1 fruit fly cellular context compared by ENCODE assay signal in genomic region chrX:3779686-3780407, dm6.
TF ChIP-seq lines count a peak whose summit lies in the region.

No protein-coding gene starts in this region.

TF ChIP-seq in whole organism, embryonic, 481 proteins besides CTCF, POLR2A, EP300 and RAD21 (continued from another document and continues in another):
- TF ChIP-seq nmo (GFP tag; optimal IDR thresholded peaks at IDR 0.05; lab: Kevin White, UChicago), result no peak
- TF ChIP-seq Ptx1 (GFP tag; IDR thresholded peaks at IDR 0.05; lab: Robert Waterston, UW), result no peak
- TF ChIP-seq Kr (GFP tag; optimal IDR thresholded peaks at IDR 0.05; lab: Kevin White, UChicago), result no peak
- no peak for TF ChIP-seq CG8944 (GFP tag; optimal IDR thresholded peaks at IDR 0.05; lab: Kevin White, UChicago)
- no peak for TF ChIP-seq CG10431 (GFP tag; optimal IDR thresholded peaks at IDR 0.05; lab: Kevin White, UChicago)
- no peak for TF ChIP-seq CG9817 (tag; optimal IDR thresholded peaks at IDR 0.05; lab: Kevin White, UChicago)
- no peak for TF ChIP-seq Lim3 (GFP tag; IDR thresholded peaks at IDR 0.05; lab: Robert Waterston, UW)
- TF ChIP-seq Sin3A (optimal IDR thresholded peaks at IDR 0.05; lab: Kevin White, UChicago), result no peak
- no peak for TF ChIP-seq CG4820 (GFP tag; optimal IDR thresholded peaks at IDR 0.05; lab: Kevin White, UChicago)
- TF ChIP-seq row (GFP tag; IDR thresholded peaks at IDR 0.05; lab: Robert Waterston, UW), result peak; percentile 29; the same call in 1 of the 3 replicates
- TF ChIP-seq CG15269 (tag; optimal IDR thresholded peaks at IDR 0.05; lab: Kevin White, UChicago), result no peak
- TF ChIP-seq CG11695 (GFP tag; IDR thresholded peaks at IDR 0.05; lab: Robert Waterston, UW), result no peak
- TF ChIP-seq CG3281 (GFP tag; optimal IDR thresholded peaks at IDR 0.05; lab: Kevin White, UChicago), result peak; percentile 23
- TF ChIP-seq Ssrp (tag; optimal IDR thresholded peaks at IDR 0.05; lab: Kevin White, UChicago), result no peak
- TF ChIP-seq CG6765 (GFP tag; optimal IDR thresholded peaks at IDR 0.05; lab: Kevin White, UChicago), result no peak
- TF ChIP-seq CG6654 (GFP tag; optimal IDR thresholded peaks at IDR 0.05; lab: Kevin White, UChicago), result no peak
- no peak for TF ChIP-seq danr (GFP tag; IDR thresholded peaks at IDR 0.05; lab: Robert Waterston, UW)
- TF ChIP-seq Hsf (GFP tag; optimal IDR thresholded peaks at IDR 0.05; lab: Kevin White, UChicago), result no peak
- TF ChIP-seq chinmo (GFP tag; IDR thresholded peaks at IDR 0.05; lab: Robert Waterston, UW; ENCODE audit: partially characterized antibody), result peak; percentile 92; the same call in 3 of the 4 replicates
- no peak for TF ChIP-seq CG4360 (GFP tag; IDR thresholded peaks at IDR 0.05; lab: Robert Waterston, UW)
- TF ChIP-seq CG12219 (GFP tag; optimal IDR thresholded peaks at IDR 0.05; lab: Kevin White, UChicago), result no peak
- TF ChIP-seq gro (GFP tag; optimal IDR thresholded peaks at IDR 0.05; lab: Kevin White, UChicago), result no peak
- no peak for TF ChIP-seq disco-r (GFP tag; optimal IDR thresholded peaks at IDR 0.05; lab: Kevin White, UChicago)
- TF ChIP-seq lov (optimal IDR thresholded peaks at IDR 0.05; lab: Kevin White, UChicago), result no peak
- TF ChIP-seq lov (GFP tag; IDR thresholded peaks at IDR 0.05; lab: Robert Waterston, UW), result no peak
- no peak for TF ChIP-seq CG6813 (GFP tag; optimal IDR thresholded peaks at IDR 0.05; lab: Kevin White, UChicago)
- TF ChIP-seq inv (GFP tag; IDR thresholded peaks at IDR 0.05; lab: Robert Waterston, UW; ENCODE audit: partially characterized antibody), result no peak
- no peak for TF ChIP-seq CG6689 (GFP tag; IDR thresholded peaks at IDR 0.05; lab: Robert Waterston, UW)
- peak; percentile 83 for TF ChIP-seq Med (GFP tag; lab: Kevin White, UChicago)
- TF ChIP-seq dimm (GFP tag; IDR thresholded peaks at IDR 0.05; lab: Robert Waterston, UW), result no peak
- peak; percentile 8 for TF ChIP-seq caup (GFP tag; optimal IDR thresholded peaks at IDR 0.05; lab: Kevin White, UChicago; ENCODE audit: severe bottlenecking)
- TF ChIP-seq CG11560 (tag; IDR thresholded peaks at IDR 0.05; lab: Robert Waterston, UW), result no peak
- TF ChIP-seq sc (optimal IDR thresholded peaks at IDR 0.05; lab: Kevin White, UChicago), result no peak
- TF ChIP-seq sc (GFP tag; optimal IDR thresholded peaks at IDR 0.05; lab: Kevin White, UChicago), result no peak
- TF ChIP-seq Optix (GFP tag; IDR thresholded peaks at IDR 0.05; lab: Robert Waterston, UW), result no peak
- no peak for TF ChIP-seq sim (GFP tag; IDR thresholded peaks at IDR 0.05; lab: Robert Waterston, UW)
- TF ChIP-seq Atf-2 (GFP tag; optimal IDR thresholded peaks at IDR 0.05; lab: Kevin White, UChicago), result no peak
- no peak for TF ChIP-seq Doc2 (GFP tag; IDR thresholded peaks at IDR 0.05; lab: Robert Waterston, UW)
- peak; percentile 75 for TF ChIP-seq psq (GFP tag; optimal IDR thresholded peaks at IDR 0.05; lab: Kevin White, UChicago)
- TF ChIP-seq CG6683 (GFP tag; optimal IDR thresholded peaks at IDR 0.05; lab: Kevin White, UChicago), result no peak
- no peak for TF ChIP-seq Bdp1 (GFP tag; optimal IDR thresholded peaks at IDR 0.05; lab: Kevin White, UChicago)
- no peak for TF ChIP-seq CG10267 (tag; optimal IDR thresholded peaks at IDR 0.05; lab: Kevin White, UChicago)
- TF ChIP-seq CG7987 (GFP tag; optimal IDR thresholded peaks at IDR 0.05; lab: Kevin White, UChicago), result no peak
- TF ChIP-seq ERR (GFP tag; optimal IDR thresholded peaks at IDR 0.05; lab: Kevin White, UChicago), result no peak
- TF ChIP-seq Lpt (GFP tag; optimal IDR thresholded peaks at IDR 0.05; lab: Kevin White, UChicago), result no peak
- TF ChIP-seq Eip74EF (GFP tag; optimal IDR thresholded peaks at IDR 0.05; lab: Kevin White, UChicago), result peak in 1 of 2 experiments; percentile 32
- no peak for TF ChIP-seq croc (GFP tag; conservative IDR thresholded peaks at IDR 0.05; lab: Robert Waterston, UW)
- TF ChIP-seq CG10565 (GFP tag; optimal IDR thresholded peaks at IDR 0.05; lab: Kevin White, UChicago), result no peak
- peak; percentile 68 for TF ChIP-seq da (GFP tag; optimal IDR thresholded peaks at IDR 0.05; lab: Kevin White, UChicago)
- TF ChIP-seq CG11456 (GFP tag; IDR thresholded peaks at IDR 0.05; lab: Robert Waterston, UW), result no peak
- TF ChIP-seq CG5245 (GFP tag; optimal IDR thresholded peaks at IDR 0.05; lab: Kevin White, UChicago), result no peak
- TF ChIP-seq Hr3 (GFP tag; optimal IDR thresholded peaks at IDR 0.05; lab: Kevin White, UChicago), result no peak
- TF ChIP-seq HmgZ (tag; optimal IDR thresholded peaks at IDR 0.05; lab: Kevin White, UChicago), result no peak
- no peak for TF ChIP-seq mam (GFP tag; optimal IDR thresholded peaks at IDR 0.05; lab: Kevin White, UChicago)
- TF ChIP-seq CG8359 (GFP tag; optimal IDR thresholded peaks at IDR 0.05; lab: Kevin White, UChicago; ENCODE audit: borderline replicate concordance), result no peak
- peak; percentile 33 for TF ChIP-seq Meics (GFP tag; optimal IDR thresholded peaks at IDR 0.05; lab: Kevin White, UChicago)
- no peak for TF ChIP-seq CG2712 (tag; optimal IDR thresholded peaks at IDR 0.05; lab: Kevin White, UChicago)
- no peak for TF ChIP-seq CG1792 (GFP tag; optimal IDR thresholded peaks at IDR 0.05; lab: Kevin White, UChicago)
- TF ChIP-seq CG11085 (GFP tag; IDR thresholded peaks at IDR 0.05; lab: Robert Waterston, UW), result no peak
- no peak for TF ChIP-seq corto (GFP tag; optimal IDR thresholded peaks at IDR 0.05; lab: Kevin White, UChicago)
- no peak for TF ChIP-seq zen (tag; optimal IDR thresholded peaks at IDR 0.05; lab: Kevin White, UChicago)
- peak; percentile 48 for TF ChIP-seq CG12769 (tag; optimal IDR thresholded peaks at IDR 0.05; lab: Kevin White, UChicago)
- TF ChIP-seq cad (GFP tag; optimal IDR thresholded peaks at IDR 0.05; lab: Kevin White, UChicago), result no peak
- no peak for TF ChIP-seq sima (GFP tag; optimal IDR thresholded peaks at IDR 0.05; lab: Kevin White, UChicago)
- peak; percentile 91 for TF ChIP-seq Adf1 (GFP tag; IDR thresholded peaks at IDR 0.05; lab: Robert Waterston, UW)
- peak; percentile 35; the same call in 1 of the 4 replicates for TF ChIP-seq Dll (GFP tag; IDR thresholded peaks at IDR 0.05; lab: Robert Waterston, UW; ENCODE audit: partially characterized antibody)
- no peak for TF ChIP-seq lmd (GFP tag; IDR thresholded peaks at IDR 0.05; lab: Robert Waterston, UW)
- no peak for TF ChIP-seq ewg (GFP tag; optimal IDR thresholded peaks at IDR 0.05; lab: Kevin White, UChicago)
- no peak for TF ChIP-seq Pdp1 (GFP tag; optimal IDR thresholded peaks at IDR 0.05; lab: Kevin White, UChicago)
- TF ChIP-seq eve (GFP tag; optimal IDR thresholded peaks at IDR 0.05; lab: Kevin White, UChicago), result no peak
- no peak for TF ChIP-seq CG7271 (tag; optimal IDR thresholded peaks at IDR 0.05; lab: Kevin White, UChicago)
- TF ChIP-seq BtbVII (GFP tag; optimal IDR thresholded peaks at IDR 0.05; lab: Kevin White, UChicago), result peak; percentile 2
- TF ChIP-seq CG16813 (GFP tag; IDR thresholded peaks at IDR 0.05; lab: Robert Waterston, UW; ENCODE audit: partially characterized antibody), result no peak
- TF ChIP-seq tin (GFP tag; optimal IDR thresholded peaks at IDR 0.05; lab: Kevin White, UChicago), result peak; percentile 18
- TF ChIP-seq CG1647 (GFP tag; optimal IDR thresholded peaks at IDR 0.05; lab: Kevin White, UChicago), result no peak
- TF ChIP-seq bab2 (GFP tag; optimal IDR thresholded peaks at IDR 0.05; lab: Kevin White, UChicago), result no peak
- TF ChIP-seq CG12942 (GFP tag; optimal IDR thresholded peaks at IDR 0.05; lab: Kevin White, UChicago), result no peak
- TF ChIP-seq YL-1 (GFP tag; optimal IDR thresholded peaks at IDR 0.05; lab: Kevin White, UChicago), result no peak
- TF ChIP-seq cato (GFP tag; optimal IDR thresholded peaks at IDR 0.05; lab: Kevin White, UChicago; ENCODE audit: borderline replicate concordance), result no peak
- no peak for TF ChIP-seq gt (GFP tag; IDR thresholded peaks at IDR 0.05; lab: Robert Waterston, UW)
- no peak for TF ChIP-seq CG12391 (tag; optimal IDR thresholded peaks at IDR 0.05; lab: Kevin White, UChicago)
- TF ChIP-seq cg (GFP tag; optimal IDR thresholded peaks at IDR 0.05; lab: Kevin White, UChicago), result peak; percentile 47
- TF ChIP-seq odd (GFP tag; optimal IDR thresholded peaks at IDR 0.05; lab: Kevin White, UChicago), result no peak
- TF ChIP-seq CG7839 (tag; optimal IDR thresholded peaks at IDR 0.05; lab: Kevin White, UChicago), result no peak
- TF ChIP-seq CG31441 (GFP tag; IDR thresholded peaks at IDR 0.05; lab: Robert Waterston, UW), result no peak
- TF ChIP-seq lbe (GFP tag; optimal IDR thresholded peaks at IDR 0.05; lab: Kevin White, UChicago), result no peak
- no peak for TF ChIP-seq CG30020 (tag; optimal IDR thresholded peaks at IDR 0.05; lab: Kevin White, UChicago)
- TF ChIP-seq Trl (optimal IDR thresholded peaks at IDR 0.05; lab: Kevin White, UChicago), result peak; percentile 94
- peak; percentile 46 for TF ChIP-seq Trl (GFP tag; optimal IDR thresholded peaks at IDR 0.05; lab: Kevin White, UChicago)
- TF ChIP-seq trem (tag; optimal IDR thresholded peaks at IDR 0.05; lab: Kevin White, UChicago), result no peak
- TF ChIP-seq so (GFP tag; IDR thresholded peaks at IDR 0.05; lab: Robert Waterston, UW), result no peak; the same call in 2 of the 3 replicates
- TF ChIP-seq Xrp1 (GFP tag; IDR thresholded peaks at IDR 0.05; lab: Robert Waterston, UW), result no peak
- no peak for TF ChIP-seq CG11398 (GFP tag; optimal IDR thresholded peaks at IDR 0.05; lab: Kevin White, UChicago)
- TF ChIP-seq CG4854 (GFP tag; optimal IDR thresholded peaks at IDR 0.05; lab: Kevin White, UChicago), result no peak
- TF ChIP-seq nau (GFP tag; optimal IDR thresholded peaks at IDR 0.05; lab: Kevin White, UChicago), result no peak
- TF ChIP-seq knrl (GFP tag; IDR thresholded peaks at IDR 0.05; lab: Robert Waterston, UW; ENCODE audit: partially characterized antibody), result no peak
- no peak for TF ChIP-seq B-H1 (GFP tag; IDR thresholded peaks at IDR 0.05; lab: Robert Waterston, UW)
- no peak for TF ChIP-seq gfzf (GFP tag; optimal IDR thresholded peaks at IDR 0.05; lab: Kevin White, UChicago)
- no peak for TF ChIP-seq CG30431 (GFP tag; optimal IDR thresholded peaks at IDR 0.05; lab: Kevin White, UChicago)
- TF ChIP-seq gsb-n (tag; optimal IDR thresholded peaks at IDR 0.05; lab: Kevin White, UChicago), result no peak
- TF ChIP-seq cas (GFP tag; IDR thresholded peaks at IDR 0.05; lab: Robert Waterston, UW), result no peak
- no peak for TF ChIP-seq CG14050 (GFP tag; IDR thresholded peaks at IDR 0.05; lab: Robert Waterston, UW)
- TF ChIP-seq lilli (GFP tag; optimal IDR thresholded peaks at IDR 0.05; lab: Kevin White, UChicago), result peak; percentile 13
- TF ChIP-seq grn (GFP tag; optimal IDR thresholded peaks at IDR 0.05; lab: Kevin White, UChicago), result no peak
- TF ChIP-seq CG7372 (GFP tag; IDR thresholded peaks at IDR 0.05; lab: Robert Waterston, UW), result no peak
- TF ChIP-seq peb (GFP tag; IDR thresholded peaks at IDR 0.05; lab: Robert Waterston, UW), result no peak
- TF ChIP-seq CG8290 (GFP tag; optimal IDR thresholded peaks at IDR 0.05; lab: Kevin White, UChicago), result no peak
- peak in 1 of 2 experiments; percentile 10 for TF ChIP-seq CG8290 (tag; optimal IDR thresholded peaks at IDR 0.05; lab: Kevin White, UChicago)
- TF ChIP-seq CG12104 (GFP tag; optimal IDR thresholded peaks at IDR 0.05; lab: Kevin White, UChicago), result no peak
- TF ChIP-seq ara (GFP tag; IDR thresholded peaks at IDR 0.05; lab: Robert Waterston, UW), result no peak
- no peak for TF ChIP-seq HLHmδ (GFP tag; optimal IDR thresholded peaks at IDR 0.05; lab: Kevin White, UChicago)
- no peak for TF ChIP-seq Abd-B (GFP tag; optimal IDR thresholded peaks at IDR 0.05; lab: Kevin White, UChicago)
- TF ChIP-seq org-1 (GFP tag; optimal IDR thresholded peaks at IDR 0.05; lab: Kevin White, UChicago), result no peak
- no peak for TF ChIP-seq CG10979 (tag; optimal IDR thresholded peaks at IDR 0.05; lab: Kevin White, UChicago)
- TF ChIP-seq Nf-YC (tag; optimal IDR thresholded peaks at IDR 0.05; lab: Kevin White, UChicago), result peak; percentile 32
- TF ChIP-seq cwo (GFP tag; optimal IDR thresholded peaks at IDR 0.05; lab: Kevin White, UChicago), result peak; percentile 46
- TF ChIP-seq CG13775 (GFP tag; optimal IDR thresholded peaks at IDR 0.05; lab: Kevin White, UChicago), result no peak
- no peak for TF ChIP-seq bsh (GFP tag; optimal IDR thresholded peaks at IDR 0.05; lab: Kevin White, UChicago)
- peak; percentile 48 for TF ChIP-seq fru (optimal IDR thresholded peaks at IDR 0.05; lab: Kevin White, UChicago)
- no peak for TF ChIP-seq NC2β (GFP tag; optimal IDR thresholded peaks at IDR 0.05; lab: Kevin White, UChicago)
- TF ChIP-seq repo (GFP tag; optimal IDR thresholded peaks at IDR 0.05; lab: Kevin White, UChicago), result no peak
- TF ChIP-seq Six4 (GFP tag; optimal IDR thresholded peaks at IDR 0.05; lab: Kevin White, UChicago), result no peak
- TF ChIP-seq usp (GFP tag; optimal IDR thresholded peaks at IDR 0.05; lab: Kevin White, UChicago), result no peak
- peak; percentile 7 for TF ChIP-seq D19A (tag; optimal IDR thresholded peaks at IDR 0.05; lab: Kevin White, UChicago)
- TF ChIP-seq ato (GFP tag; IDR thresholded peaks at IDR 0.05; lab: Robert Waterston, UW; ENCODE audit: partially characterized antibody), result no peak
- TF ChIP-seq ttk (GFP tag; IDR thresholded peaks at IDR 0.05; lab: Robert Waterston, UW), result no peak
- no peak for TF ChIP-seq CG9215 (GFP tag; IDR thresholded peaks at IDR 0.05; lab: Robert Waterston, UW)
- no peak for TF ChIP-seq CG18011 (GFP tag; optimal IDR thresholded peaks at IDR 0.05; lab: Kevin White, UChicago)
- no peak for TF ChIP-seq CG13894 (tag; optimal IDR thresholded peaks at IDR 0.05; lab: Kevin White, UChicago)
- TF ChIP-seq crp (GFP tag; optimal IDR thresholded peaks at IDR 0.05; lab: Kevin White, UChicago), result peak in 1 of 2 experiments; percentile 50
- TF ChIP-seq Neu2 (GFP tag; optimal IDR thresholded peaks at IDR 0.05; lab: Kevin White, UChicago; ENCODE audit: borderline replicate concordance), result no peak
- no peak for TF ChIP-seq fd96Cb (tag; optimal IDR thresholded peaks at IDR 0.05; lab: Kevin White, UChicago)
- TF ChIP-seq CG11696 (GFP tag; IDR thresholded peaks at IDR 0.05; lab: Robert Waterston, UW), result no peak
- TF ChIP-seq her (GFP tag; optimal IDR thresholded peaks at IDR 0.05; lab: Kevin White, UChicago), result no peak
- no peak for TF ChIP-seq Ada2b (GFP tag; IDR thresholded peaks at IDR 0.05; lab: Robert Waterston, UW)
- no peak for TF ChIP-seq CG14014 (GFP tag; IDR thresholded peaks at IDR 0.05; lab: Robert Waterston, UW)
- TF ChIP-seq CG8765 (GFP tag; IDR thresholded peaks at IDR 0.05; lab: Robert Waterston, UW), result peak; percentile 63; the same call in 1 of the 2 replicates
- no peak for TF ChIP-seq CG2129 (GFP tag; IDR thresholded peaks at IDR 0.05; lab: Robert Waterston, UW; ENCODE audit: partially characterized antibody)
